Worm (Caenorhabditis elegans) whole organism, L4 larva: ENCODE measurements around the gene tbx-2.

Source experiments
- D1046.2 ChIP-seq: fragments of 200-800 bp; sonication (Bioruptor generic); IDR thresholded peaks from 2 replicates; pipeline ENCODE4 v1.3.6; 2022; ENCODE audit warnings: missing genetic modification characterization, missing compliant biosample characterization
- F10B5.3 ChIP-seq: sonication (generic microtip); optimal IDR thresholded peaks from 2 replicates; lab custom pipeline; 2016; ENCODE audit warnings: mild to moderate bottlenecking, missing genetic modification characterization, missing compliant biosample characterization
- F44E2.7 ChIP-seq: fragments of 200-800 bp; sonication (Bioruptor generic); IDR thresholded peaks from 2 replicates; pipeline ENCODE4 v2.1.2; 2022; ENCODE audit warnings: missing genetic modification characterization, missing compliant biosample characterization
- T26A8.4 ChIP-seq: fragments of 200-800 bp; sonication (Bioruptor generic); IDR thresholded peaks from 2 replicates; pipeline ENCODE4 v1.3.6; 2022; ENCODE audit warnings: missing genetic modification characterization, missing compliant biosample characterization
- Y5F2A.4 ChIP-seq: fragments of 200-800 bp; sonication (Bioruptor generic); optimal IDR thresholded peaks from 2 replicates; lab custom pipeline; 2018; ENCODE audit warnings: mild to moderate bottlenecking, missing genetic modification characterization, missing compliant biosample characterization
- Y75B8A.6 ChIP-seq: fragments of 200-800 bp; sonication (Bioruptor generic); IDR thresholded peaks from 2 replicates; pipeline ENCODE4 v1.3.6; 2022; ENCODE audit warnings: missing genetic modification reagents, missing genetic modification characterization, missing compliant biosample characterization
- ZK546.5 ChIP-seq, 2 experiments: sonication (generic microtip); optimal IDR thresholded peaks; 2 replicates each; lab custom pipeline; 2017; ENCODE audit warnings: missing biosample characterization in 2 of 2, missing genetic modification characterization in 2 of 2
- aha-1 ChIP-seq: fragments of 150-350 bp; peaks from one replicate; lab custom pipeline; 2014; ENCODE audit warnings: missing biosample characterization, missing genetic modification characterization
- ceh-28 ChIP-seq: fragments of 150-350 bp; optimal IDR thresholded peaks from 2 replicates; lab custom pipeline; 2014; ENCODE audit warnings: missing biosample characterization, missing genetic modification reagents, missing genetic modification characterization
- ceh-62 ChIP-seq: sonication (generic microtip); optimal IDR thresholded peaks from 2 replicates; lab custom pipeline; 2017; ENCODE audit warnings: missing biosample characterization, missing genetic modification characterization
- ces-1 ChIP-seq: fragments of 150-350 bp; sonication (generic microtip); optimal IDR thresholded peaks from 4 replicates; lab custom pipeline; 2014; ENCODE audit warnings: missing biosample characterization, missing genetic modification reagents, missing genetic modification characterization
- ctbp-1 ChIP-seq: fragments of 200-800 bp; sonication (Bioruptor generic); IDR thresholded peaks from 2 replicates; pipeline ENCODE4 v1.3.6; 2022; ENCODE audit warnings: missing genetic modification reagents, missing genetic modification characterization, missing compliant biosample characterization
- dmd-6 ChIP-seq: fragments of 200-800 bp; sonication (Bioruptor generic); IDR thresholded peaks from 2 replicates; pipeline ENCODE4 v1.3.6; 2022; ENCODE audit warnings: missing genetic modification reagents, missing genetic modification characterization, missing compliant biosample characterization
- dmd-8 ChIP-seq: fragments of 200-800 bp; sonication (Bioruptor generic); IDR thresholded peaks from 2 replicates; pipeline ENCODE4 v1.3.6; 2022; ENCODE audit warnings: missing genetic modification characterization, missing compliant biosample characterization
- egl-27 ChIP-seq: sonication (generic microtip); optimal IDR thresholded peaks from 3 replicates; lab custom pipeline; 2017; ENCODE audit warnings: missing biosample characterization, missing genetic modification reagents, missing genetic modification characterization
- egl-43 ChIP-seq: fragments of 200-800 bp; sonication (Bioruptor generic); IDR thresholded peaks from 2 replicates; pipeline ENCODE4 v1.3.6; 2022; ENCODE audit warnings: missing genetic modification reagents, missing genetic modification characterization, missing compliant biosample characterization
- fkh-10 ChIP-seq: fragments of 150-350 bp; optimal IDR thresholded peaks from 2 replicates; lab custom pipeline; 2014; ENCODE audit warnings: missing biosample characterization, missing genetic modification reagents, missing genetic modification characterization
- gei-8 ChIP-seq: fragments of 200-800 bp; sonication (Bioruptor generic); optimal IDR thresholded peaks from 2 replicates; lab custom pipeline; 2018; ENCODE audit warnings: mild to moderate bottlenecking, missing genetic modification characterization, missing compliant biosample characterization
- hif-1 ChIP-seq, 2 experiments: sonication (generic microtip); optimal IDR thresholded peaks; 2 replicates each; lab custom pipeline; 2016 to 2017; ENCODE audit warnings: missing compliant biosample characterization in 2 of 2, missing genetic modification characterization in 2 of 2, missing genetic modification reagents in 2 of 2, missing genotype in 2 of 2, mild to moderate bottlenecking in 1 of 2
- hlh-11 ChIP-seq: fragments of 200-800 bp; sonication (Bioruptor generic); optimal IDR thresholded peaks from 2 replicates; lab custom pipeline; 2018; ENCODE audit warnings: mild to moderate bottlenecking, missing genetic modification characterization, missing compliant biosample characterization
- hmg-1.1 ChIP-seq: fragments of 200-800 bp; sonication (Bioruptor generic); IDR thresholded peaks from 2 replicates; pipeline ENCODE4 v1.3.6; 2022; ENCODE audit warnings: missing genetic modification reagents, missing genetic modification characterization, missing compliant biosample characterization
- lin-38 ChIP-seq: fragments of 200-800 bp; sonication (Bioruptor generic); IDR thresholded peaks from 2 replicates; pipeline ENCODE4 v1.3.6; 2022; ENCODE audit warnings: missing genetic modification reagents, missing genetic modification characterization, missing compliant biosample characterization
- mdl-1 ChIP-seq, 2 experiments: fragments of 150-350 bp in 1 of 2; sonication (generic microtip) in 1 of 2; optimal IDR thresholded peaks; 2 replicates each; lab custom pipeline; 2014 to 2017; ENCODE audit warnings: missing biosample characterization in 2 of 2, missing genetic modification characterization in 2 of 2
- mdt-29 ChIP-seq: fragments of 200-800 bp; sonication (Bioruptor generic); IDR thresholded peaks from 2 replicates; pipeline ENCODE4 v1.3.6; 2022; ENCODE audit warnings: missing genetic modification reagents, missing genetic modification characterization, missing compliant biosample characterization
- mep-1 ChIP-seq: fragments of 150-350 bp; sonication (generic microtip); optimal IDR thresholded peaks from 3 replicates; lab custom pipeline; 2014; ENCODE audit warnings: missing biosample characterization, missing genetic modification characterization
- mxl-2 ChIP-seq: fragments of 200-800 bp; sonication (Bioruptor generic); conservative IDR thresholded peaks from 2 replicates; pipeline ENCODE4 v1.3.6; 2022; ENCODE audit warnings: missing genetic modification reagents, missing genetic modification characterization, missing compliant biosample characterization
- mxl-3 ChIP-seq: fragments of 200-800 bp; sonication (Bioruptor generic); optimal IDR thresholded peaks from 2 replicates; lab custom pipeline; 2018; ENCODE audit warnings: mild to moderate bottlenecking, missing genetic modification characterization, missing compliant biosample characterization
- nhr-111 ChIP-seq: fragments of 200-800 bp; sonication (Bioruptor generic); optimal IDR thresholded peaks from 2 replicates; lab custom pipeline; 2018; ENCODE audit warnings: mild to moderate bottlenecking, missing genetic modification characterization, missing compliant biosample characterization
- nhr-25 ChIP-seq: sonication (generic microtip); optimal IDR thresholded peaks from 2 replicates; lab custom pipeline; 2017; ENCODE audit warnings: missing genetic modification characterization, mild to moderate bottlenecking, missing compliant biosample characterization, antibody characterized with exemption, moderate library complexity, borderline replicate concordance; ENCODE audit not compliant: insufficient read depth
- nhr-28 ChIP-seq: fragments of 150-350 bp; optimal IDR thresholded peaks from 2 replicates; lab custom pipeline; 2014; ENCODE audit warnings: missing biosample characterization, missing genetic modification characterization
- nhr-48 ChIP-seq: sonication (generic microtip); optimal IDR thresholded peaks from 2 replicates; lab custom pipeline; 2016; ENCODE audit warnings: mild to moderate bottlenecking, missing genetic modification characterization, missing compliant biosample characterization
- nhr-77 ChIP-seq: fragments of 150-350 bp; optimal IDR thresholded peaks from 2 replicates; lab custom pipeline; 2014; ENCODE audit warnings: missing biosample characterization, missing genetic modification characterization
- pqm-1 ChIP-seq: sonication (generic microtip); optimal IDR thresholded peaks from 2 replicates; lab custom pipeline; 2017; ENCODE audit warnings: missing biosample characterization, missing genetic modification characterization
- saeg-2 ChIP-seq: fragments of 200-800 bp; sonication (Bioruptor generic); IDR thresholded peaks from 2 replicates; pipeline ENCODE4 v1.3.6; 2022; ENCODE audit warnings: missing genetic modification reagents, missing genetic modification characterization, missing compliant biosample characterization
- sdz-12 ChIP-seq: fragments of 200-800 bp; sonication (Bioruptor generic); optimal IDR thresholded peaks from 2 replicates; lab custom pipeline; 2018; ENCODE audit warnings: mild to moderate bottlenecking, missing genetic modification characterization, missing compliant biosample characterization
- skn-1 ChIP-seq: fragments of 150-350 bp; optimal IDR thresholded peaks from 2 replicates; lab custom pipeline; 2014; ENCODE audit warnings: missing biosample characterization, missing genetic modification characterization
- spr-1 ChIP-seq: sonication (generic microtip); optimal IDR thresholded peaks from 2 replicates; lab custom pipeline; 2016; ENCODE audit warnings: mild to moderate bottlenecking, missing genetic modification characterization, missing compliant biosample characterization
- spr-3 ChIP-seq: fragments of 200-800 bp; sonication (Bioruptor generic); optimal IDR thresholded peaks from 2 replicates; lab custom pipeline; 2018; ENCODE audit warnings: mild to moderate bottlenecking, missing genetic modification characterization, missing compliant biosample characterization
- unc-130 ChIP-seq: sonication (generic microtip); optimal IDR thresholded peaks from 2 replicates; lab custom pipeline; 2016; ENCODE audit warnings: missing genetic modification reagents, missing genetic modification characterization, missing compliant biosample characterization
- unc-62 ChIP-seq, 3 experiments: fragments of 150-350 bp in 1 of 3; sonication (generic microtip); optimal IDR thresholded peaks in 2 of 3; peaks in 1 of 3; 1 replicate in 1 of 3; 2 replicates in 2 of 3; lab custom pipeline; 2014 to 2017; ENCODE audit warnings: missing biosample characterization in 3 of 3, missing genetic modification characterization in 3 of 3, missing genetic modification reagents in 3 of 3, missing genotype in 1 of 3
- zag-1 ChIP-seq: fragments of 150-350 bp; optimal IDR thresholded peaks from 2 replicates; lab custom pipeline; 2014; ENCODE audit warnings: missing biosample characterization, missing genetic modification characterization
- zfp-2 ChIP-seq: sonication (generic microtip); optimal IDR thresholded peaks from 2 replicates; lab custom pipeline; 2016; ENCODE audit warnings: mild to moderate bottlenecking, missing genetic modification characterization, missing compliant biosample characterization
- zfp-3 ChIP-seq: fragments of 200-800 bp; sonication (Bioruptor generic); conservative IDR thresholded peaks from 2 replicates; pipeline ENCODE4 v1.3.6; 2022; ENCODE audit warnings: missing genetic modification reagents, missing genetic modification characterization, missing compliant biosample characterization
- ztf-11 ChIP-seq: fragments of 150-350 bp; optimal IDR thresholded peaks from 2 replicates; lab custom pipeline; 2014; ENCODE audit warnings: missing biosample characterization, missing genetic modification characterization
- ztf-7 ChIP-seq: fragments of 150-350 bp; optimal IDR thresholded peaks from 2 replicates; lab custom pipeline; 2014; ENCODE audit warnings: missing biosample characterization, missing genetic modification characterization

tbx-2 gene

ce11 chrIII:5096741-5097140, 39.4 kb downstream of the tbx-2 start (continued):
- TF ChIP-seq egl-43 (GFP tag; lab: Robert Waterston, UW) (no peak), sdz-12 (no peak), nhr-111 (GFP tag; lab: Kevin White, UChicago) (no peak), mdt-29 (GFP tag; lab: Robert Waterston, UW) (no peak), ztf-11 (tag; lab: Kevin White, UChicago) (no peak), mep-1 (tag; lab: Kevin White, UChicago) (no peak), mdl-1 (tag; optimal IDR thresholded peaks at IDR 0.05; lab: Kevin White, UChicago) (peak in 1 of 2 experiments; percentile 69), Y75B8A.6 (GFP tag; lab: Robert Waterston, UW) (no peak), gei-8 (GFP tag; lab: Kevin White, UChicago) (no peak), hlh-11 (tag; lab: Kevin White, UChicago) (peak; percentile 35), mxl-3 (peak; percentile 85), hif-1 (tag; optimal IDR thresholded peaks at IDR 0.05; lab: Kevin White, UChicago) (no peak), ceh-62 (tag; lab: Kevin White, UChicago) (no peak), nhr-77 (tag; lab: Kevin White, UChicago) (no peak), spr-3 (GFP tag; lab: Kevin White, UChicago) (no peak), nhr-25 (no peak), ceh-28 (tag; lab: Kevin White, UChicago) (no peak), nhr-48 (tag; lab: Kevin White, UChicago) (peak; percentile 48), dmd-8 (no peak), lin-38 (GFP tag; lab: Robert Waterston, UW) (no peak), zfp-2 (tag; lab: Kevin White, UChicago) (no peak), spr-1 (tag; lab: Kevin White, UChicago) (no peak), zag-1 (tag; lab: Kevin White, UChicago) (no peak)

- no peak for TF ChIP-seq unc-62 (GFP tag; optimal IDR thresholded peaks at IDR 0.05 in 1 of 2; lab: Kevin White, UChicago)
- no peak for TF ChIP-seq unc-62 (tag; optimal IDR thresholded peaks at IDR 0.05; lab: Kevin White, UChicago)
- TF ChIP-seq fkh-10 = no peak
- no peak for TF ChIP-seq ZK546.5 (tag; optimal IDR thresholded peaks at IDR 0.05; lab: Kevin White, UChicago)
- no peak for TF ChIP-seq skn-1 (tag; lab: Kevin White, UChicago)
- TF ChIP-seq, all 104 proteins: peak for 0
Measured at ce11 chrIII:5094506-5094905, 41.6 kb downstream of the tbx-2 start, which contains the start of gene F54D8.10. TSS of gene F54D8.10 (plus strand) at chrIII:5094806.

ce11 chrIII:5092345-5092744, 43.8 kb downstream of the tbx-2 start:
- TF ChIP-seq aha-1 (tag; lab: Kevin White, UChicago) (peak; percentile 92), F10B5.3 (tag; lab: Kevin White, UChicago) (no peak), zfp-3 (GFP tag; lab: Robert Waterston, UW) (peak; percentile 66; the same call in 1 of the 2 replicates), T26A8.4 (GFP tag; lab: Robert Waterston, UW) (0 out of 2 replicates have a peak, but pooled peaks have one; percentile 10)

- TF ChIP-seq hlh-11 (tag; lab: Kevin White, UChicago) (peak; percentile 27), nhr-28 (tag; lab: Kevin White, UChicago) (peak; percentile 44), D1046.2 (GFP tag; lab: Robert Waterston, UW) (no peak), unc-62 (GFP tag; optimal IDR thresholded peaks at IDR 0.05 in 1 of 2; lab: Kevin White, UChicago) (peak in 1 of 2 experiments; percentile 88), unc-62 (tag; optimal IDR thresholded peaks at IDR 0.05; lab: Kevin White, UChicago) (no peak), skn-1 (tag; lab: Kevin White, UChicago) (no peak), ctbp-1 (GFP tag; lab: Robert Waterston, UW) (no peak), egl-27 (tag; lab: Kevin White, UChicago) (no peak), F44E2.7 (GFP tag; lab: Robert Waterston, UW) (no peak), pqm-1 (tag; lab: Kevin White, UChicago) (no peak), mdl-1 (tag; optimal IDR thresholded peaks at IDR 0.05; lab: Kevin White, UChicago) (peak; percentile 6 to 51), lin-38 (GFP tag; lab: Robert Waterston, UW) (no peak), hmg-1.1 (GFP tag; lab: Robert Waterston, UW) (no peak), saeg-2 (GFP tag; lab: Robert Waterston, UW) (no peak), nhr-48 (tag; lab: Kevin White, UChicago) (peak; percentile 36), Y5F2A.4 (GFP tag; lab: Kevin White, UChicago) (no peak), ztf-7 (tag; lab: Kevin White, UChicago) (no peak), unc-130 (GFP tag; lab: Kevin White, UChicago) (no peak), dmd-6 (GFP tag; lab: Robert Waterston, UW) (0 out of 2 replicates have a peak, but pooled peaks have one; percentile 21), zfp-3 (GFP tag; lab: Robert Waterston, UW) (no peak), ces-1 (GFP tag; lab: Kevin White, UChicago) (no peak), mxl-2 (GFP tag; lab: Robert Waterston, UW) (no peak)
Measured at ce11 chrIII:5089489-5089888, 46.6 kb downstream of the tbx-2 start.
